Worm (Caenorhabditis elegans) whole organism, L4 larva: Measurements from ENCODE around the gene pitp-1.

Source experiments
- F44E2.7 ChIP-seq: fragments of 200-800 bp; sonication (Bioruptor generic); IDR thresholded peaks from 2 replicates; pipeline ENCODE4 v2.1.2; 2022; ENCODE audit warnings: missing genetic modification characterization, missing compliant biosample characterization
- T26A8.4 ChIP-seq: fragments of 200-800 bp; sonication (Bioruptor generic); IDR thresholded peaks from 2 replicates; pipeline ENCODE4 v1.3.6; 2022; ENCODE audit warnings: missing genetic modification characterization, missing compliant biosample characterization
- aly-2 ChIP-seq: sonication (generic microtip); optimal IDR thresholded peaks from 2 replicates; lab custom pipeline; 2018; ENCODE audit warnings: missing biosample characterization, missing genetic modification characterization
- ceh-82 ChIP-seq: sonication (generic microtip); optimal IDR thresholded peaks from 2 replicates; lab custom pipeline; 2017; ENCODE audit warnings: missing biosample characterization, missing genetic modification characterization
- ces-1 ChIP-seq: fragments of 150-350 bp; sonication (generic microtip); optimal IDR thresholded peaks from 4 replicates; lab custom pipeline; 2014; ENCODE audit warnings: missing biosample characterization, missing genetic modification reagents, missing genetic modification characterization
- daf-16 ChIP-seq, 3 experiments: sonication (generic microtip); optimal IDR thresholded peaks; 2 replicates each; lab custom pipeline; 2016 to 2017; ENCODE audit warnings: missing genetic modification characterization in 3 of 3, missing genetic modification reagents in 3 of 3, mild to moderate bottlenecking in 2 of 3, missing compliant biosample characterization in 2 of 3, missing biosample characterization in 1 of 3, moderate library complexity in 1 of 3
- fkh-10 ChIP-seq: fragments of 150-350 bp; optimal IDR thresholded peaks from 2 replicates; lab custom pipeline; 2014; ENCODE audit warnings: missing biosample characterization, missing genetic modification reagents, missing genetic modification characterization
- mdt-29 ChIP-seq: fragments of 200-800 bp; sonication (Bioruptor generic); IDR thresholded peaks from 2 replicates; pipeline ENCODE4 v1.3.6; 2022; ENCODE audit warnings: missing genetic modification reagents, missing genetic modification characterization, missing compliant biosample characterization
- mes-2 ChIP-seq: sonication (generic microtip); optimal IDR thresholded peaks from 2 replicates; lab custom pipeline; 2016; ENCODE audit warnings: missing genotype, mild to moderate bottlenecking, missing genetic modification characterization, missing compliant biosample characterization; ENCODE audit not compliant: poor library complexity, severe bottlenecking
- nhr-102 ChIP-seq: sonication (generic microtip); optimal IDR thresholded peaks from 2 replicates; lab custom pipeline; 2016; ENCODE audit warnings: mild to moderate bottlenecking, missing genetic modification characterization, moderate library complexity, missing compliant biosample characterization
- pha-4 ChIP-seq, 2 experiments: fragments of 150-350 bp in 1 of 2; fragments of 200-800 bp in 1 of 2; sonication (Bioruptor generic) in 1 of 2; IDR thresholded peaks in 1 of 2; optimal IDR thresholded peaks in 1 of 2; 2 replicates each; pipeline versions ENCODE4 v1.3.6 to Lab custom; 2014 to 2022; ENCODE audit warnings: missing genetic modification characterization in 2 of 2, missing genetic modification reagents in 2 of 2, missing biosample characterization in 1 of 2, missing compliant biosample characterization in 1 of 2
- snpc-4 ChIP-seq: fragments of 150-350 bp; optimal IDR thresholded peaks from 2 replicates; lab custom pipeline; 2014; ENCODE audit warnings: missing biosample characterization, missing genetic modification characterization
- unc-39 ChIP-seq: sonication (generic microtip); optimal IDR thresholded peaks from 2 replicates; lab custom pipeline; 2017; ENCODE audit warnings: missing biosample characterization, missing genetic modification characterization
- ztf-11 ChIP-seq: fragments of 150-350 bp; optimal IDR thresholded peaks from 2 replicates; lab custom pipeline; 2014; ENCODE audit warnings: missing biosample characterization, missing genetic modification characterization

DNA sequence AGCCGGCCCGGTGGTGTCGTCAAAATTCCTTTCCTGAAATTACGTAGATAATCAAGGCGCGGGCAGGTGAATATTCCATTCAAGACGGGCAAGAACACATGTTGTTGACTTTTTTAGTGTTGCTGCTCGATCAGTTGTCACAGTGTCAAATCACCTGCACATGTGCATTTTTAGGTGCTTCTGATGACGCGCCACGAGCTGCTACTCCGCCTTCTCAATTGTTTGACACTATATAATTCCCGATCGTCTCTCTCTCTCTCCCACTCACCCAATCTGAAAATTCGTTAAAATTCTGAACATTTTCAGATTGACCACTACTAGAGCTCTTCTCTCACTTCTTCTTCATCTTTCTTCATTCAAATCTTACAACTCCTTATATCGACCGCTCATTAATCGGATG lies 43.7 kb upstream of the pitp-1 start, which contains the start of gene nhr-6:
- TF ChIP-seq mdt-29 (GFP tag; lab: Robert Waterston, UW) (no peak), unc-39 (tag; lab: Kevin White, UChicago) (no peak), mes-2 (tag; lab: Kevin White, UChicago) (no peak), ztf-11 (tag; lab: Kevin White, UChicago) (no peak), fkh-10 (GFP tag; lab: Kevin White, UChicago) (no peak), snpc-4 (tag; lab: Kevin White, UChicago) (no peak), pha-4 (GFP tag; IDR thresholded peaks at IDR 0.05; lab: Robert Waterston, UW) (no peak), pha-4 (tag; optimal IDR thresholded peaks at IDR 0.05; lab: Kevin White, UChicago) (no peak), ceh-82 (no peak), F44E2.7 (GFP tag; lab: Robert Waterston, UW) (no peak), nhr-102 (no peak), ces-1 (GFP tag; lab: Kevin White, UChicago) (no peak), daf-16 (GFP tag; optimal IDR thresholded peaks at IDR 0.05; lab: Kevin White, UChicago) (no peak), daf-16 (tag; optimal IDR thresholded peaks at IDR 0.05; lab: Kevin White, UChicago) (no peak), T26A8.4 (GFP tag; lab: Robert Waterston, UW) (no peak), aly-2 (tag; lab: Kevin White, UChicago) (no peak)
